Fruit fly (Drosophila melanogaster): Measurements from ENCODE around the gene CG6885.

DNA sequence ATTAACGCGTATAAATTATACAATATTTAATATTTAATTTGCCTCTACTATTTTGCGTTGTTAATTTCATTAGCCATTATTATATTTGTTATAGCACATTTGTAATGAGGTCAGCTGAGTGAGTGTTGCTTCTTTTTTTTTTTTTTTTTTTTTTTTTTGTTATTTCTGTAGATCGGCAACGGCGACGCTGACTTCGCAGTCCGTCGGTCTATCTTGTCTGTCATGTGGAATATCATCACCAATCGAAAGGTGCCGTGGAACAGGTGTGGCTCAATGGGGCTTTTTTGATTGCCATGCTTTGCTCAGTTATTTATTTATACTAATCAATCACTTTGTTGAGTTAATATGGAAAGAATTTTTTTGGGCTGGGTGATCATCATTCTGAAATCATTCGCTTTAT is 38.4 kb downstream of the CG6885 start:
- TF ChIP-seq CTCF (optimal IDR thresholded peaks at IDR 0.05) (no peak), CG8478 (optimal IDR thresholded peaks at IDR 0.05) (no peak)
